Worm (Caenorhabditis elegans): ENCODE measurements around the gene Y43F8B.15.

ce11 chrV:19462020-19462419 lies at the start of gene Y43F8B.15:
- TF ChIP-seq nhr-11 (tag; optimal IDR thresholded peaks at IDR 0.05) (no peak), snpc-4 (tag; optimal IDR thresholded peaks at IDR 0.05) (no peak), ama-1 (optimal IDR thresholded peaks at IDR 0.05) (no peak), alr-1 (tag; optimal IDR thresholded peaks at IDR 0.05; ENCODE audit: borderline replicate concordance) (no peak), unc-130 (tag; optimal IDR thresholded peaks at IDR 0.05) (no peak), mep-1 (tag; optimal IDR thresholded peaks at IDR 0.05) (no peak), hpl-2 (GFP tag; optimal IDR thresholded peaks at IDR 0.05) (no peak), unc-62 (GFP tag; optimal IDR thresholded peaks at IDR 0.05) (no peak), irx-1 (tag; optimal IDR thresholded peaks at IDR 0.05) (no peak), zag-1 (tag; optimal IDR thresholded peaks at IDR 0.05) (no peak), blmp-1 (tag; optimal IDR thresholded peaks at IDR 0.05) (no peak)

Data from whole organism, L1 larva.